Worm (Caenorhabditis elegans): Measurements from ENCODE around the gene abu-15.

abu-15 gene

ce11 chrV:5165426-5165825 is 7.0 kb downstream of the abu-15 start, which contains the start of gene srw-140:
srw-140 (plus strand) TSS chrV:5165726.
- no peak for TF ChIP-seq lir-3 (tag; optimal IDR thresholded peaks at IDR 0.05; ENCODE audit: poor library complexity)
- no peak for TF ChIP-seq grh-1 (GFP tag; IDR thresholded peaks at IDR 0.05)
- no peak for TF ChIP-seq efl-1 (optimal IDR thresholded peaks at IDR 0.05)
- peak in 1 of 2 experiments; percentile 70 for TF ChIP-seq efl-1 (GFP tag; optimal IDR thresholded peaks at IDR 0.05 in 1 of 2)
- no peak for TF ChIP-seq ceh-90 (tag; optimal IDR thresholded peaks at IDR 0.05)
- TF ChIP-seq unc-130 (tag; optimal IDR thresholded peaks at IDR 0.05), result no peak
- no peak for TF ChIP-seq aha-1 (tag; optimal IDR thresholded peaks at IDR 0.05)

- TF ChIP-seq C16A3.4 (tag; optimal IDR thresholded peaks at IDR 0.05), result no peak
- TF ChIP-seq jun-1 (tag; optimal IDR thresholded peaks at IDR 0.05), result no peak
- no peak for TF ChIP-seq nhr-28 (tag; optimal IDR thresholded peaks at IDR 0.05)
Observed at ce11 chrV:5169586-5169985, 11.2 kb downstream of the abu-15 start, which contains the start of gene srt-64. srt-64 (minus strand) TSS chrV:5169686.

ce11 chrV:5172833-5173232 is 14.4 kb downstream of the abu-15 start, which contains the start of gene srt-65:
srt-65 (minus strand) TSS chrV:5172933.
- TF ChIP-seq hlh-4 (tag; optimal IDR thresholded peaks at IDR 0.05) (no peak), ceh-82 (tag; optimal IDR thresholded peaks at IDR 0.05) (no peak), nhr-20 (tag; optimal IDR thresholded peaks at IDR 0.05) (no peak), unc-130 (tag; optimal IDR thresholded peaks at IDR 0.05) (no peak), blmp-1 (tag; optimal IDR thresholded peaks at IDR 0.05) (no peak), elt-2 (tag; optimal IDR thresholded peaks at IDR 0.05) (no peak), aly-2 (tag; optimal IDR thresholded peaks at IDR 0.05) (no peak), snu-23 (GFP tag; optimal IDR thresholded peaks at IDR 0.05) (no peak), Y116A8C.19 (tag; optimal IDR thresholded peaks at IDR 0.05; ENCODE audit: borderline replicate concordance) (no peak), nhr-76 (tag; optimal IDR thresholded peaks at IDR 0.05) (no peak), egl-13 (tag; optimal IDR thresholded peaks at IDR 0.05) (no peak), lin-35 (GFP tag; optimal IDR thresholded peaks at IDR 0.05) (no peak), irx-1 (tag; optimal IDR thresholded peaks at IDR 0.05) (no peak)

- TF ChIP-seq skn-1 (tag; optimal IDR thresholded peaks at IDR 0.05), result no peak
- no peak for TF ChIP-seq hlh-17 (GFP tag; optimal IDR thresholded peaks at IDR 0.05; ENCODE audit: borderline replicate concordance)
- no peak for TF ChIP-seq efl-1 (optimal IDR thresholded peaks at IDR 0.05)
- peak in 1 of 2 experiments; percentile 49 for TF ChIP-seq efl-1 (GFP tag; optimal IDR thresholded peaks at IDR 0.05 in 1 of 2)
- TF ChIP-seq lsy-2 (tag; optimal IDR thresholded peaks at IDR 0.05), result no peak
Observed at ce11 chrV:5177209-5177608, 18.8 kb downstream of the abu-15 start, which contains the start of gene ugt-51. ugt-51 (minus strand) TSS chrV:5177309.

ce11 chrV:5178051-5178450 is 19.6 kb downstream of the abu-15 start:
- TF ChIP-seq elt-2 (tag; optimal IDR thresholded peaks at IDR 0.05) (peak; percentile 6), snpc-4 (tag; optimal IDR thresholded peaks at IDR 0.05) (no peak)

- TF ChIP-seq sptf-1 (tag; optimal IDR thresholded peaks at IDR 0.05) (no peak), mep-1 (tag; optimal IDR thresholded peaks at IDR 0.05) (no peak), ces-1 (GFP tag; optimal IDR thresholded peaks at IDR 0.05) (no peak), ztf-11 (tag; optimal IDR thresholded peaks at IDR 0.05) (no peak), ets-5 (GFP tag; IDR thresholded peaks at IDR 0.05) (no peak), sup-37 (GFP tag; optimal IDR thresholded peaks at IDR 0.05) (no peak)
Observed at ce11 chrV:5181612-5182011, 23.2 kb downstream of the abu-15 start, which contains the start of gene C03A7.2. C03A7.2 (plus strand) TSS chrV:5181912.

ce11 chrV:5192501-5192900 is 34.1 kb downstream of the abu-15 start, which contains the start of gene C03A7.13:
C03A7.13 (minus strand) TSS chrV:5192543.
- TF ChIP-seq nhr-76 (tag; optimal IDR thresholded peaks at IDR 0.05), result no peak
- no peak for TF ChIP-seq efl-1 (optimal IDR thresholded peaks at IDR 0.05)
- peak in 1 of 2 experiments; percentile 51 for TF ChIP-seq efl-1 (GFP tag; optimal IDR thresholded peaks at IDR 0.05 in 1 of 2)
- no peak for TF ChIP-seq lin-15B (tag; optimal IDR thresholded peaks at IDR 0.05)
- no peak for TF ChIP-seq unc-86 (tag; optimal IDR thresholded peaks at IDR 0.05)
- TF ChIP-seq egl-27 (tag; optimal IDR thresholded peaks at IDR 0.05), result no peak
- TF ChIP-seq vab-15 (tag; optimal IDR thresholded peaks at IDR 0.05), result no peak
- TF ChIP-seq nhr-20 (tag; optimal IDR thresholded peaks at IDR 0.05), result no peak
- TF ChIP-seq nhr-47 (tag; optimal IDR thresholded peaks at IDR 0.05), result no peak
- no peak for TF ChIP-seq pax-3 (tag; optimal IDR thresholded peaks at IDR 0.05)
- no peak for TF ChIP-seq zip-4 (GFP tag; optimal IDR thresholded peaks at IDR 0.05)
- TF ChIP-seq dsc-1 (tag; optimal IDR thresholded peaks at IDR 0.05), result no peak
- no peak for TF ChIP-seq ets-5 (GFP tag; IDR thresholded peaks at IDR 0.05)
- TF ChIP-seq skn-1 (tag; optimal IDR thresholded peaks at IDR 0.05), result no peak
- TF ChIP-seq elt-2 (tag; optimal IDR thresholded peaks at IDR 0.05), result peak; percentile 25
- TF ChIP-seq grh-1 (GFP tag; IDR thresholded peaks at IDR 0.05), result no peak
- TF ChIP-seq C34B4.2 (tag; optimal IDR thresholded peaks at IDR 0.05), result no peak
- peak; percentile 8 for TF ChIP-seq jun-1 (tag; optimal IDR thresholded peaks at IDR 0.05)
